Fruit fly (Drosophila melanogaster) whole organism, adult: ENCODE results near the gene mRpL2.

Experiments used
- CG7101 ChIP-seq: fragments of 200-800 bp; sonication (Bioruptor generic); optimal IDR thresholded peaks from 2 replicates; lab custom pipeline; 2018; ENCODE audit warnings: missing biosample characterization, mild to moderate bottlenecking, missing genetic modification characterization, moderate library complexity
- Clk ChIP-seq: fragments of 200-800 bp; sonication (Bioruptor generic); optimal IDR thresholded peaks from 2 replicates; lab custom pipeline; 2017; ENCODE audit warnings: missing biosample characterization, missing genetic modification characterization
- cnc ChIP-seq, 2 experiments: fragments of >200 bp; optimal IDR thresholded peaks; 2 replicates each; lab custom pipeline; 2017
- ovo ChIP-seq: fragments of 200-800 bp; sonication (Bioruptor generic); optimal IDR thresholded peaks from 2 replicates; lab custom pipeline; 2016; ENCODE audit warnings: missing biosample characterization, missing genetic modification characterization

DNA sequence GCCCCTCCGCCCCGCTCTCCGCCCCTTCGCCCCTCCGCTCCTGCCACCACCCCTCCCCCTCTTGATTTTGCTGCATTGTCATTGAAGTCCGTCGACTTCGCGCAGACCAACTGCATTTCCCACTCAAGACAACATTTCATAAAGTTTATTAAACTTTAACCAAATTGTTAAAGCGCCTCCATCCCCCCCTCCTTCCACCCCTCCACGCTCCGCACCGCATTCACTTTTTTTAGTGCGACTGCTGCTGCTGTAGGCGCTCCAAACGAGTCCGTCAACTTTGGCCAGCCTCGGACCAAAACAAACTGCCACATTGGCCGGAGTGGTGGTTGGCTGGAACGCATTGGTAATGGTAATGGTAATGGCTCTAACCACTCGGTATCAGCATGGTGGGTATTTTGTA, 18.2 kb downstream of the mRpL2 start:
- TF ChIP-seq cnc (optimal IDR thresholded peaks at IDR 0.05; lab: Kevin White, UChicago), result no peak
- TF ChIP-seq CG7101, result no peak
- TF ChIP-seq Clk, result no peak
- no peak for TF ChIP-seq ovo (GFP tag; lab: Kevin White, UChicago)
